Fruit fly (Drosophila melanogaster) whole organism, wandering third instar larva: Measurements from ENCODE around the gene CG14984.

Experiments used
- CG32264 ChIP-seq: fragments of 200-800 bp; sonication (Bioruptor generic); optimal IDR thresholded peaks from 2 replicates; lab custom pipeline; 2016; ENCODE audit warnings: missing biosample characterization, missing genetic modification characterization
- CG9705 ChIP-seq: fragments of 200-800 bp; sonication (Bioruptor generic); optimal IDR thresholded peaks from 2 replicates; lab custom pipeline; 2018; ENCODE audit warnings: missing biosample characterization, mild to moderate bottlenecking, missing genetic modification characterization
- CrebA ChIP-seq: fragments of 200-800 bp; sonication (Bioruptor generic); optimal IDR thresholded peaks from 2 replicates; lab custom pipeline; 2016; ENCODE audit warnings: missing biosample characterization, mild to moderate bottlenecking, missing genetic modification characterization, borderline replicate concordance
- Dfd ChIP-seq: fragments of >200 bp; optimal IDR thresholded peaks from 2 replicates; lab custom pipeline; 2017; ENCODE audit warnings: missing biosample characterization, missing genetic modification characterization
- Dif ChIP-seq: fragments of 200-275, 200-300 bp; sonication (Bioruptor generic); optimal IDR thresholded peaks from 2 replicates; lab custom pipeline; 2018; ENCODE audit warnings: missing biosample characterization, missing genetic modification characterization; ENCODE audit not compliant: partially characterized antibody
- GATAd ChIP-seq: sonication (Bioruptor generic); optimal IDR thresholded peaks from 2 replicates; lab custom pipeline; 2016; ENCODE audit warnings: missing biosample characterization, missing genetic modification characterization
- HLH106 ChIP-seq: fragments of 200-800 bp; optimal IDR thresholded peaks from 3 replicates; lab custom pipeline; 2019; ENCODE audit warnings: missing biosample characterization, mild to moderate bottlenecking, missing genetic modification characterization, moderate library complexity
- Hnf4 ChIP-seq: fragments of 200-800 bp; sonication (Bioruptor generic); optimal IDR thresholded peaks from 2 replicates; lab custom pipeline; 2016; ENCODE audit warnings: missing biosample characterization, mild to moderate bottlenecking, missing genetic modification characterization
- Hr78 ChIP-seq: fragments of >200 bp; optimal IDR thresholded peaks from 2 replicates; lab custom pipeline; 2017; ENCODE audit warnings: missing biosample characterization, missing genetic modification characterization
- Hr83 ChIP-seq: fragments of 200-300 bp; sonication (Bioruptor generic); optimal IDR thresholded peaks from 2 replicates; lab custom pipeline; 2016; ENCODE audit warnings: missing biosample characterization, mild to moderate bottlenecking, missing genetic modification characterization, moderate library complexity; ENCODE audit not compliant: poor library complexity, severe bottlenecking
- Jra ChIP-seq: sonication (Bioruptor generic); optimal IDR thresholded peaks from 2 replicates; lab custom pipeline; 2016; ENCODE audit warnings: missing biosample characterization, missing genetic modification characterization
- Mio ChIP-seq: sonication (Bioruptor generic); optimal IDR thresholded peaks from 2 replicates; lab custom pipeline; 2016; ENCODE audit warnings: missing biosample characterization, missing genetic modification characterization
- Myc ChIP-seq: fragments of >200 bp; optimal IDR thresholded peaks from 2 replicates; lab custom pipeline; 2017
- N ChIP-seq: fragments of >200 bp; optimal IDR thresholded peaks from 2 replicates; lab custom pipeline; 2018; ENCODE audit warnings: missing biosample characterization, missing external identifiers, missing genetic modification characterization
- OdsH ChIP-seq: fragments of 200-800 bp; sonication (Bioruptor generic); optimal IDR thresholded peaks from 2 replicates; lab custom pipeline; 2016; ENCODE audit warnings: missing biosample characterization, mild to moderate bottlenecking, missing genetic modification characterization
- Sp1 ChIP-seq: fragments of 200-800 bp; sonication (Bioruptor generic); optimal IDR thresholded peaks from 3 replicates; lab custom pipeline; 2019; ENCODE audit warnings: missing biosample characterization, mild to moderate bottlenecking, missing genetic modification characterization, moderate library complexity
- Vsx2 ChIP-seq: fragments of 200-300, 225-300 bp; sonication (Bioruptor generic); optimal IDR thresholded peaks from 2 replicates; lab custom pipeline; 2018; ENCODE audit warnings: missing biosample characterization, missing genetic modification characterization; ENCODE audit not compliant: partially characterized antibody
- br ChIP-seq: fragments of 200-800 bp; sonication (Bioruptor generic); optimal IDR thresholded peaks from 2 replicates; lab custom pipeline; 2016; ENCODE audit warnings: missing biosample characterization, missing genetic modification characterization
- dmrt93B ChIP-seq: fragments of 200-800 bp; sonication (Bioruptor generic); optimal IDR thresholded peaks from 2 replicates; lab custom pipeline; 2018; ENCODE audit warnings: missing biosample characterization, mild to moderate bottlenecking, missing genetic modification characterization
- dsf ChIP-seq: sonication (Bioruptor generic); optimal IDR thresholded peaks from 2 replicates; lab custom pipeline; 2016; ENCODE audit warnings: missing biosample characterization, missing genetic modification characterization, borderline replicate concordance
- ey ChIP-seq: fragments of 200-800 bp; sonication (Bioruptor generic); optimal IDR thresholded peaks from 2 replicates; lab custom pipeline; 2016; ENCODE audit warnings: missing biosample characterization, missing genetic modification characterization
- foxo ChIP-seq, 2 experiments: fragments of 200-800 bp; sonication (Bioruptor generic); optimal IDR thresholded peaks; 2 replicates in 1 of 2; 3 replicates in 1 of 2; lab custom pipeline; 2016 to 2017; ENCODE audit warnings: missing biosample characterization in 2 of 2, missing genetic modification characterization in 2 of 2
- fru ChIP-seq: fragments of 200-800 bp; sonication (Bioruptor generic); optimal IDR thresholded peaks from 3 replicates; lab custom pipeline; 2016; ENCODE audit warnings: missing biosample characterization, mild to moderate bottlenecking, missing genetic modification characterization
- h ChIP-seq: fragments of 200-800 bp; sonication (Bioruptor generic); optimal IDR thresholded peaks from 3 replicates; lab custom pipeline; 2016; ENCODE audit warnings: missing biosample characterization, mild to moderate bottlenecking, missing genetic modification characterization
- jim ChIP-seq: fragments of 175-275, 200-325 bp; sonication (Bioruptor generic); optimal IDR thresholded peaks from 2 replicates; lab custom pipeline; 2016; ENCODE audit warnings: missing biosample characterization, mild to moderate bottlenecking, missing genetic modification characterization
- lola ChIP-seq: fragments of >200 bp; optimal IDR thresholded peaks from 2 replicates; lab custom pipeline; 2017; ENCODE audit warnings: missing biosample characterization, missing genetic modification characterization
- psq ChIP-seq: fragments of 200-800 bp; sonication (Bioruptor generic); optimal IDR thresholded peaks from 3 replicates; lab custom pipeline; 2017; ENCODE audit warnings: missing biosample characterization, mild to moderate bottlenecking, missing genetic modification characterization, moderate library complexity
- rgr ChIP-seq: fragments of 200-800 bp; sonication (Bioruptor generic); optimal IDR thresholded peaks from 3 replicates; lab custom pipeline; 2016; ENCODE audit warnings: missing biosample characterization, mild to moderate bottlenecking, missing genetic modification characterization
- sv ChIP-seq: fragments of 200-800 bp; sonication (Bioruptor generic); optimal IDR thresholded peaks from 3 replicates; lab custom pipeline; 2016; ENCODE audit warnings: missing biosample characterization, missing genetic modification characterization
- woc ChIP-seq: sonication (Bioruptor generic); optimal IDR thresholded peaks from 2 replicates; lab custom pipeline; 2016; ENCODE audit warnings: missing biosample characterization, mild to moderate bottlenecking, missing genetic modification characterization

The CG14984 gene

dm6 chr3L:3977622-3978355, 25.4 kb upstream of the CG14984 start:
- TF ChIP-seq foxo (GFP tag; optimal IDR thresholded peaks at IDR 0.05; lab: Kevin White, UChicago) = peak in 1 of 2 experiments; percentile 2
- no peak for TF ChIP-seq br (GFP tag; lab: Kevin White, UChicago)
- TF ChIP-seq jim (GFP tag; lab: Kevin White, UChicago) = no peak
- TF ChIP-seq Sp1 (GFP tag; lab: Kevin White, UChicago) = no peak
- peak; percentile 20 for TF ChIP-seq h
- TF ChIP-seq lola (GFP tag; lab: Kevin White, UChicago) = no peak
- no peak for TF ChIP-seq Dfd (GFP tag; lab: Kevin White, UChicago)
- TF ChIP-seq psq (GFP tag; lab: Kevin White, UChicago) = no peak
- peak; percentile 9 for TF ChIP-seq rgr
- TF ChIP-seq Hr78 = no peak
- TF ChIP-seq OdsH = peak; percentile 4
- TF ChIP-seq woc (GFP tag; lab: Kevin White, UChicago) = no peak
- no peak for TF ChIP-seq fru (GFP tag; lab: Kevin White, UChicago)

- TF ChIP-seq Hnf4 = no peak
- no peak for TF ChIP-seq ey (GFP tag; lab: Kevin White, UChicago)
- TF ChIP-seq HLH106 (tag; lab: Kevin White, UChicago) = no peak
- no peak for TF ChIP-seq Hr83 (GFP tag; lab: Kevin White, UChicago)
- TF ChIP-seq N (GFP tag; lab: Kevin White, UChicago) = no peak
- no peak for TF ChIP-seq Dif (GFP tag; lab: Kevin White, UChicago)
- TF ChIP-seq CG9705 (GFP tag; lab: Kevin White, UChicago) = no peak
- no peak for TF ChIP-seq Sp1 (GFP tag; lab: Kevin White, UChicago)
- TF ChIP-seq OdsH = no peak
- no peak for TF ChIP-seq woc (GFP tag; lab: Kevin White, UChicago)
- no peak for TF ChIP-seq GATAd (GFP tag; lab: Kevin White, UChicago)
- no peak for TF ChIP-seq CrebA (GFP tag; lab: Kevin White, UChicago)
- TF ChIP-seq Vsx2 (GFP tag; lab: Kevin White, UChicago) = no peak
- TF ChIP-seq dmrt93B (GFP tag; lab: Kevin White, UChicago) = no peak
- TF ChIP-seq fru (GFP tag; lab: Kevin White, UChicago) = no peak
- no peak for TF ChIP-seq Myc (lab: Kevin White, UChicago)
- TF ChIP-seq rgr = no peak
- TF ChIP-seq Mio (GFP tag; lab: Kevin White, UChicago) = no peak
- TF ChIP-seq Dfd (GFP tag; lab: Kevin White, UChicago) = no peak
- TF ChIP-seq, all 38 proteins: peak for 0
Observed at dm6 chr3L:3976438-3976837, 24.1 kb upstream of the CG14984 start.

- TF ChIP-seq Jra (GFP tag; lab: Kevin White, UChicago) = no peak
- no peak for TF ChIP-seq woc (GFP tag; lab: Kevin White, UChicago)
- no peak for TF ChIP-seq jim (GFP tag; lab: Kevin White, UChicago)
- TF ChIP-seq Dfd (GFP tag; lab: Kevin White, UChicago) = no peak
- no peak for TF ChIP-seq rgr
- no peak for TF ChIP-seq CG32264 (GFP tag; lab: Kevin White, UChicago)
- TF ChIP-seq, all 38 proteins: peak for 0
Observed at dm6 chr3L:3972599-3972998, 20.2 kb upstream of the CG14984 start, which contains the start of gene CG43915. TSS of gene CG43915 (plus strand) at chr3L:3972899.

- no peak for TF ChIP-seq foxo (GFP tag; optimal IDR thresholded peaks at IDR 0.05; lab: Kevin White, UChicago)
- TF ChIP-seq Dfd (GFP tag; lab: Kevin White, UChicago) = peak; percentile 53
- TF ChIP-seq fru (GFP tag; lab: Kevin White, UChicago) = no peak
- TF ChIP-seq dsf (GFP tag; lab: Kevin White, UChicago) = no peak
- TF ChIP-seq OdsH = no peak
- no peak for TF ChIP-seq ey (GFP tag; lab: Kevin White, UChicago)
- TF ChIP-seq Sp1 (GFP tag; lab: Kevin White, UChicago) = no peak
- TF ChIP-seq sv (GFP tag; lab: Kevin White, UChicago) = peak; percentile 6
Observed at dm6 chr3L:3970372-3971031, 18.2 kb upstream of the CG14984 start.
